Fruit fly (Drosophila melanogaster) ovary, adult (tissue): ENCODE results near the gene SerRS-m.

Experiments
- CG17801 ChIP-seq: fragments of 200-800 bp; optimal IDR thresholded peaks from 2 replicates; lab custom pipeline; 2019; ENCODE audit warnings: missing biosample characterization, mild to moderate bottlenecking, missing genetic modification characterization, moderate library complexity; ENCODE audit not compliant: partially characterized antibody

The SerRS-m gene

DNA sequence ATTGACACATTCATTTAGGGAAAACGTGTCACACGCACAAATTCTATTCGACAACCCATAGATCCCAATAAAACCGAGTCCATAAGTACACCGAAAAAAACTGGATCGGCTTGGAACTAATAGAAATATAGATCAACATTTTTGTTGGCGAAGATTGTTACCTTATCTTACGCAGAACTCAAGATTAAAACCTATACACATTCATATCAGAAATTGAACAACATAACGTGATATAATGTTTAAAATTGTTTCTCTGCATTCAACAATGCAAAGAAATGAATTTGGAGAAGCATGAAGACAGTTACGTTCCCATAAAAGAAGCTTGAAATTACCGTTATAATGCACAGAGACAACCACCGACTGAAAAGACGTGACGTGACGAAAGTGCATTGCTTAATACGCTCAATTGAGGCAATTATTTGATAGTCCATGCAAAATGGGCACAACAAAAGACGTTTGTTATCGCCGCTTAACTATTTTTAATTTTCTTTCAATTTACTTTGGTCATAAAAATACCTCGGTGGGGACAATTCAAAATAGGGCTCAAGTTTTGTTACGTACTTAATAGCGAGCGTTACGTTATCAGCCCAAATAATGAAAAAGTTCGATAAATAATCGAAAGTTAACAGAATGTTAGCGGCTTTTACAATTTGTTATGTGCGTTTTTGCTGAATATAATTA, at the start of gene SerRS-m:
Gene SerRS-m (plus strand): TSS at position 616 of the 681 bp plus-strand sequence.
- no peak for TF ChIP-seq CG17801 (GFP tag; lab: Kevin White, UChicago)

DNA sequence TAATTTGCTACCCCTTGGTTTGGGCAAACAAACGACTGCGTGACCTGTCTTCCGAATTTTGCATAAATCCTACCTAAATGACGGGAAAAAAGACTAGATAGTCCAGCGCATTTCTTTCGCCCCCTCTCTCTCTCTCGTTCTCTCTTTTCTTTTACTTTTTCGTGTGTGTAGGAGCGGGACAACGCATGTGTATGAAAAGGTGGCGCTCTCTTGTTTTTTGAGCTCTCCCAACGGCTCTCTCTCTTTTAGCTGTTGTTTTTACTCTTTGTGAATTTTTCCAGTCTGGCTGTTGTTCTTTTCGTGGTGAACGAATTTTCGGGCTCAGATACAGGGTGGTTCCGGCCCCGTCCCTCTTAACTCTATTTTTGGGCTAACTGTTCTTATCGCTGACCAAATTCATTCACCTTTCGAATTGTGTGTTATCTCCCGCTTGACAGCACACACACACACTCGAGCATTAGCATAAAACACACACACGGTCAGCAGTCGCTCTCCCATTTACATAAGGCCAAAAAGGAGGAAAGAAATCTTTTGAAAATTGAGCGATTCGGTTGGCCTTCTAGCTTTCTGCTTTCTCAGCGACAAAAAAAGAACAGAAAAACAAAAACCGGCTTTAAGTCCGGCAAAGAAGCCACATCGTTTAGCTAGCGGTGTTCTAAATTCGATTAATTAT, 48.8 kb upstream of the SerRS-m start:
- TF ChIP-seq CG17801 (GFP tag; lab: Kevin White, UChicago), result no peak

DNA sequence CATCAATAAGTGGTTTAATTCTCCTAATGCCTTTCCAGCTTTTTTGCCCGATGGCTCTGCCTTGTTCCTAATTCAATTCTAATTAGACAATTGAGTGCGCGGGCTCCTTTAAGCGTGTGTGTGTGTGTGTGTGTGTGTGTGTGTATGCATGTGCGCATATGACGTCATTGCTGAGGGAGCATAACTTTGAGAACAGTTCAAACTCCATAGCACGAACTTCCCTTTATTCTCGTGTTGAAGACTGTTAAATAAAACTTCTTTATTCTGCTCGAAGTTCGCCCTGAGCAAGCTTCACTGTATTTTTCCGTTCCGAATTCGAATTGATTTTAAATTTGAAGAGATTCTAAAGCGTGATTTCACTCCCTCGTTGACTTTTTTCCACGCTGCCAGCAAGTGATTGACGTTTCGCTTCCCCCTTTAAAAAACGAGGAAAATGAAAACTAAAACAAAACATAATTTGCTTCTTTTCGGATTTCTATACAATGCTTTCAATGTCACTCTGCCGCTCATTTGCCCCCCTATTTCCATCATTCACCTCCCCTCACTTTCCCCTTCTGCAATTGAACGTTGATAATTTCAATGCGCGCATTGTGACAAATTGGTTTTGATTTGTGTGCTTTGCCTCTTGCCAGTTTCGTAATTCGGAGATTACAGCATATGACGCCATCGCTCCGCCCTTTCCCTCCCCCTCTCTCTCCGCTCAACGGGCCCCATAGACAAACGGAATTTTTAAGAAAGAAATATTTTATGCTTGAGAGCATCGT, 48.0 kb upstream of the SerRS-m start:
- TF ChIP-seq CG17801 (GFP tag; lab: Kevin White, UChicago), result no peak

DNA sequence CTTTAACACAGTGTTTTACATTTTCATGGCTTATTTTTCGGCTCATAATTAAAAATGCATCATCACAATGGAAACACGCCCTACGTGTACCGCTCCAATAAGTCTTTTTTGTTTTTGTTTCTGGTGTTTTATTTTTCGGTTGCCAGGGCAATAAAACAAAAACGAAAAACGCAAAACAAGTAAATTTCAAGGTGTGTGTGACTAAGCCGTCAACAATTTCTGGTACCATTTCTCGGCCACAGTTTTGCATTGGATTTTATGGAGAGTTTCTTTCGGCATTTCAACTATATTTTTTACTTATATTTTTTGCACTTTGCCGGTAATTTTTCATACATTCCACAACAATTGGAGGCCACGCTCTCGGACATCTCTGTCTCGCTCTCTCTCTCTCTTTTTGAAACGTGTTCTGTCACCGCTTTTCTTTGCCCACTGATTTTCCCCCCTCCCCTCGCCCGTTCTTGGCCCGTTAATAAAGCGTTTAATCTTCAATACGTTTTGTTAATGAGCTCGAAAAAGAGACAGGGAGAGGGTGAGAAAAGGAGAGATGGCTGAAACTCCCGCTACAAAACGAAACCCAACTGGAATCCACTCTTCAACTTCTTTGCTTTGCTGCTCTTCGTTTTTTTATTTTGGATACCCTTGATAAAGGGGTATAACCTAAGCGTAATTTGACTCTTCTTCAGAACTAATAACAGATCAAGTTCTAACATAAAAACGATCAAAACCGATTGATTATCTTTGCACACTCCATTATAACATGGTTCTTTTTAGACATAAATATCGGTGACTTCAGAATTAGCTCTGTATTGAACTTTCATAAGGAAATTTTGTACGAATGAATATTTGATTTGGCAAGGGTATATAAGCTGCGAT, 47.2 kb upstream of the SerRS-m start:
- TF ChIP-seq CG17801 (GFP tag; lab: Kevin White, UChicago), result peak; percentile 98

DNA sequence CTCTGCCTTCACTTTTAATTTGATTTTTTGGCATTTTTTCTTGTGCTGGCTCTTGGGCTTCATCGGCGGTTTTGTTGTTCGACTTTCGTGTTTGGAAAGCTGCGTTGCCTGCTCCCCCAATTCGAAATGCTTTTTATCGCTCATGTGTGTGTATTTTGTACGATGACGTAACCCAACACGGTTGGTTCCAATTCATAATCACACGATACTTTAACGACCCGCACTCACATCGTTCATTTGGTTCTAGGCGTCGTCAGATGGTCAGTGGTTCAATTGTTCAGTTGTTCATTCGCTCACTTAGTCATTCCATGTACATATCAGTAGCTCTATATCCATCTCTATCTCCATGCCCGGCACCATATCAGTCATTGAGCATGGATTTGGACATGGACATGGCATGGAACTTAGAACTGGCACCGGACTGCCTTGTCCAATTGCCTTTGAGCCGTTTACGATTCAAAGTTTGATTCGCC, 46.6 kb upstream of the SerRS-m start:
- no peak for TF ChIP-seq CG17801 (GFP tag; lab: Kevin White, UChicago)

DNA sequence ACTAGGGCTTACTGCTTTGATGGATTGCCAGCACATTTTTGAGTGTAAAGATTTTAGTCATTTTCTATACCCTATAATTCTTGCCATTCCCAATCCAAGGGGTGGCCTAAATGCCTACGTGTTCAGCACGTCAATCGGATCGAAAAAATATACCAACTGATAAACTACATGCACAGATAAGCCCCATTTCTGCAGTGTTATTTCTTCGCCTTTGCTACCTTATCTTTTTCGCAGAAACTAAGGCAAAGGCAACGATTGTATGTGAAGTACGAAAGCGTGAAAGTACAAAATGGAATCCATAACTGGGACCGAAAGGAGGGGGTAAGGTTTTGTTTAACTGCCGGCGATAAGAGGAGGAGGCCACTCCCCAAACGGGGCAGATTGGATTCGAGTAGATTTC, 42.6 kb upstream of the SerRS-m start:
- no peak for TF ChIP-seq CG17801 (GFP tag; lab: Kevin White, UChicago)

DNA sequence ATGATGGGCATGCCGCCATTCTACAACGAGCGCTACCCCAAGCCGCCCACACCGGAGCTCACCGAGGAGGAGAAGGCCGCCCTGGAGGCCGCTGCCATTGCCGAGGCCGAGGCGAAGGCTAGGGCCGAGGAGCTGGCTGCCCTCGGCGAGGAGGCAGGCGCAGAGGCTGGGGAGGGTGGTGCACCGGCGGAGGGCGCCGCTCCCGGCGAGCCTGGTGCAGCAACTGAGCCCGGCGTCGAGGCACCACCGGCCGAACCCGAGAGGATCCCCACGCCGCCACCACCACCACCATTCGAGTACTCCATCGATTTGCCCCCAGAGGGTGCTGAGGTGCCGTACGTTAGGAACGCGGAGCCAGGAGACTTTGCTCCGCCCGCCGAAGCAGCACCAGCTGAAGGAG, 35.2 kb upstream of the SerRS-m start:
- no peak for TF ChIP-seq CG17801 (GFP tag; lab: Kevin White, UChicago)

DNA sequence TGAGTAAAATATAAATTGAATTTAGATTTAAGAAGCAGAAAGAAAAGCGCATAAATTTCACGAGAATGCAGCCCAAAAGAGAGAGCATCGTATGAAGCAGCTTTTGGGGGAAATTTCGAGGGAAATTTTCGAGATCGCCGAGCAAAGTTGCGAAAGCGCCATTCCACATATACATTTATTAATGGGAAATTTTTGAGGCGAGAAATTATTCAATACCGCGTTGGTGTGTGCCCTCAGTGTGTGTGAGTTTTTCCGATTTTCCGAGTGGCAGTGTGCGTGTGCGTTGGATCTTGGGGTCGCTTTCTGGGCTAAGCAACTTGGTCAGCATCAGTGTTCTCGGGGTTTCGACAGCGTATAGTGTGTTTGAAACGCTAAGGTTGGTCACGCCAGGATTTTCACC, 30.5 kb upstream of the SerRS-m start, which contains the start of gene Tm2:
Gene Tm2 (plus strand): TSS at position 270 of the 400 bp plus-strand sequence.
- TF ChIP-seq CG17801 (GFP tag; lab: Kevin White, UChicago), result no peak

DNA sequence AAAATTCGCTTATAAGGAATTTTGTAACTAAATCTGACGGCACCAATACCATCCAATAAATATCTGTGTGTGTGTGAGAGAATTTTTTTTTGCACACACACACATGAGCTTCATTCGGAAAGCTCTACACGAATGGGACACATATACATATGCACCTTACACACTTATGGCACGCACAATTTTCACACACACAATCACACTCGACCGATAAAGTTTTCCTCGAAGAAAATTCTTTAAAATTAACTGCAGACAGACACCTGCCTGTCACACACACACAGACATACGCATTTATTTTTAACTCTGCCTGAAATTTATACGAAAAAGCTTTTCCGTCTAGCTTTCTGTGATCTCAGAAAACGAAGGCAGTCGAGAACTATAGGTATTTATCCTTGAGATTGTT, 29.8 kb upstream of the SerRS-m start:
- TF ChIP-seq CG17801 (GFP tag; lab: Kevin White, UChicago), result no peak

DNA sequence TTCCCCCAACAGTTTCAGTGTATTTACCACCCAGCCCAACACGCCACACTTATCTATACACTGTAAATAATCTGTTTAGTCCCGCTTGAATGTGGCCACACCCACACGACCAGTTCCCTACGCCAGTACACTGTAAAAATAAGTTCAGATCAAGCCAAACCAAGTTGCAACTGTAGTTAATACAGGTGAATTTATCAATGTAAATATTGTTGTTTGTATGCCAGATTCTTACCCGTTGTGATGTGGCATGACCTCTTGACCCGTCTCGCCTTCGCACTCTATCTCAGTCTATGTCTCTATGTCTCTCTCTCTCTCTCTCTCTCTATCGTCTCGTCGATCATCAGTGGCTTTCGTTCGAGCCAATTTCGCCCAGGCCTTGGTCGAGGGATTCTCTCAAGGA, 26.6 kb upstream of the SerRS-m start:
- TF ChIP-seq CG17801 (GFP tag; lab: Kevin White, UChicago), result no peak

DNA sequence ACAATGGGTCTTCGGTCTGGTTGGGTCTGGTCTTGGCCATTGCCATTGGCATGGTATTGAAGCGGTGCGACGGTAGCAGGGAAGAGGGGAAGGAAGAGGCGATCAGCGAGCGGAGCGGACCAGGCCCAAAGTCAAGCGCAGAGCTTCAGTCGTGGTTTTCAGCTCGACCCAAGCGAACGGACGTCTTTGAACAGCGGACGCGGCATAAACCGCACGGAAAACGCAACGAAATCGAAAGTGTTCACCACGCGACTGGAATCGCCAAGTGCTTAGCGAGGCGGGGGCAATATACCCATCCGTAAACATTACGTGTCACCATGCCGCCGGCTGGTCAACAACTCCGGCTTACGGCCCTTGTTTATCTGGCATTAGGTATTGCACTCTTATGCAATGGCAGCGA, 24.1 kb upstream of the SerRS-m start, which contains the start of gene CG14866:
Gene CG14866 (plus strand): TSS at position 146 of the 400 bp plus-strand sequence.
- TF ChIP-seq CG17801 (GFP tag; lab: Kevin White, UChicago), result no peak

DNA sequence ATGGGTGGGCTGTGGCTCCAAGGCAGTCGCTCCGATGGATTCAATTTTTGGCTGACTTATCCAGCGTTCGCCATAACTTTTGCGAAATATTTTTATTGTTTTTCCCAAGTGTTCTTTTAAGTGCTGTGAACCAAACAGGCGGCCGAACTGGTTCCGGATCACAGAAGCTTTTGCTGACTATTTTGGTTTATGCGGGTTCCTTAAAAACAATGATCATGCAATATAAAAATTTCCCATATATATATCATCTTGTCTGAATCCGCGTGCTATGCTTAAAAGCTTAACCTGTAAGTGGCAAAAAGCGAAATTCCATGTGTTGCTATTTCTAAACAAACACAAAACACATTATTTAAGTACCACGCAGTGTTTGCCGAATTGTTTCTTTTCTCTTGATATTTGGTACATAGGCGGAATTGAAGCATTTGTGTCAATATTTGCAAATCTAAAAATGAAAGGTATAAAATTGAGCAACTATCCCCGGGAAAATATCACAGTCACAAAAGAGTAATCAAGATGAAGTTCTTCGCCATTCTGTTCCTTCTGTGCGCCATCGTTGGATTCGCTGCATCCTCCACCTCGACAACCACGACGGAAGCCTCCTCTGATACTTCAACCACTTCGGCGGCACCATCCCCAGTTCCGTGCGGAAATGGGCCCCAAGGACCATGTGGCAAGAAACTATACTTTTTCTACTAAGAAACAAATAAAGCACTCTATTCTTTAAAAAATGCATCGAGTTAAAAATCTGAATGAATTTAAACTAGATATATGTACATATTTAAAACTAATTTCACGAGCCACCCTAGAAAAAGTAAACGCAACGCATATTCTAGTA, 20.3 kb upstream of the SerRS-m start, which contains the start of the genes CG6276 and CG44040:
Gene CG6276 (minus strand): TSS at position 158 of the 835 bp plus-strand sequence.
Gene CG44040 (plus strand): TSS at position 467 of the 835 bp plus-strand sequence.
- peak; percentile 4 for TF ChIP-seq CG17801 (GFP tag; lab: Kevin White, UChicago)

DNA sequence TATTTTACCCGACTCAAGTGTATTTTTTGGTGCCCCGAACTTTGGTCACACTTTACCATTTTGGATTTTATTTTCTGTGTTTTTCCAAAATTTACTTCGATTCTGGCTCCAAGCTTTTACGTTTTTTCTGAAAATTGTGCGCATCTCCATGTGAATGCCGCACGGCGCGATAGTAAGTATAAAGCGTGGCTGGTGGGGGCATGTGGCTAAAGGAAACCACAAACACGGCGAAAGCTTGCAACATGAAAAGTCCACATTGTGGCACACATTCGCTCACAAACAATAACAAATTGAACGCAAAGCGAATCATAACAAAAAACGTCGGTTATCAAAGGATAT, 19.8 kb upstream of the SerRS-m start, which contains the start of gene ear:
Gene ear (plus strand): TSS at position 10 of the 339 bp plus-strand sequence.
- no peak for TF ChIP-seq CG17801 (GFP tag; lab: Kevin White, UChicago)
